Fruit fly (Drosophila melanogaster) whole organism, prepupa: ENCODE data around the gene CG9289.

Experiments
- Blimp-1 ChIP-seq: fragments of 200-800 bp; sonication (Bioruptor generic); optimal IDR thresholded peaks from 3 replicates; lab custom pipeline; 2017; ENCODE audit warnings: missing biosample characterization, missing genetic modification characterization, mild to moderate bottlenecking, moderate library complexity, missing genetic modification reagents
- CG10631 ChIP-seq: fragments of 200-800 bp; sonication (Bioruptor generic); optimal IDR thresholded peaks from 2 replicates; lab custom pipeline; 2016; ENCODE audit warnings: missing biosample characterization, missing genetic modification characterization
- CG11294 ChIP-seq: fragments of 200-800 bp; sonication (Bioruptor generic); IDR thresholded peaks from 2 replicates; pipeline ENCODE4 v1.3.6; 2022; ENCODE audit warnings: missing biosample characterization, missing genetic modification characterization
- CG11762 ChIP-seq: fragments of 200-800 bp; sonication (Bioruptor generic); optimal IDR thresholded peaks from 3 replicates; lab custom pipeline; 2016; ENCODE audit warnings: missing biosample characterization, missing genetic modification characterization; ENCODE audit not compliant: insufficient read depth
- CG11902 ChIP-seq: fragments of 200-800 bp; sonication (Bioruptor generic); optimal IDR thresholded peaks from 3 replicates; lab custom pipeline; 2016; ENCODE audit warnings: missing biosample characterization, missing genetic modification characterization
- CG15336 ChIP-seq: fragments of 200-800 bp; sonication (Bioruptor generic); IDR thresholded peaks from 2 replicates; pipeline ENCODE4 v1.3.6; 2022; ENCODE audit warnings: missing biosample characterization, missing genetic modification characterization
- CG1621 ChIP-seq: fragments of 200-800 bp; sonication (Bioruptor generic); optimal IDR thresholded peaks from 3 replicates; lab custom pipeline; 2018; ENCODE audit warnings: missing biosample characterization, mild to moderate bottlenecking, missing genetic modification characterization
- CG16779 ChIP-seq: fragments of 200-800 bp; sonication (Bioruptor generic); optimal IDR thresholded peaks from 3 replicates; lab custom pipeline; 2017; ENCODE audit warnings: missing biosample characterization, mild to moderate bottlenecking, missing genetic modification characterization
- CG3032 ChIP-seq: fragments of 200-800 bp; optimal IDR thresholded peaks from 2 replicates; lab custom pipeline; 2019; ENCODE audit warnings: missing biosample characterization, mild to moderate bottlenecking, missing genetic modification characterization, moderate library complexity
- CG34406 ChIP-seq: fragments of 200-800 bp; sonication (Bioruptor generic); optimal IDR thresholded peaks from 3 replicates; lab custom pipeline; 2016; ENCODE audit warnings: missing biosample characterization, missing genetic modification characterization
- CG3919 ChIP-seq: fragments of 200-800 bp; sonication (Bioruptor generic); optimal IDR thresholded peaks from 3 replicates; lab custom pipeline; 2016; ENCODE audit warnings: missing biosample characterization, missing genetic modification characterization
- CG4318 ChIP-seq: fragments of 200-800 bp; sonication (Bioruptor generic); optimal IDR thresholded peaks from 3 replicates; lab custom pipeline; 2017; ENCODE audit warnings: missing biosample characterization, mild to moderate bottlenecking, missing genetic modification characterization
- CG6163 ChIP-seq: fragments of 200-800 bp; sonication (Bioruptor generic); IDR thresholded peaks from 3 replicates; pipeline ENCODE4 v1.3.6; 2022; ENCODE audit warnings: missing biosample characterization, missing genetic modification characterization
- CG6276 ChIP-seq: fragments of 200-800 bp; sonication (Bioruptor generic); optimal IDR thresholded peaks from 2 replicates; lab custom pipeline; 2017; ENCODE audit warnings: missing biosample characterization, mild to moderate bottlenecking, missing genetic modification characterization
- CG6792 ChIP-seq: fragments of 200-800 bp; sonication (Bioruptor generic); optimal IDR thresholded peaks from 3 replicates; lab custom pipeline; 2016; ENCODE audit warnings: missing biosample characterization, missing genetic modification characterization
- CG6808 ChIP-seq: fragments of 200-800 bp; sonication (Bioruptor generic); optimal IDR thresholded peaks from 3 replicates; lab custom pipeline; 2017; ENCODE audit warnings: missing biosample characterization, missing genetic modification characterization, mild to moderate bottlenecking, moderate library complexity, missing genetic modification reagents
- CG6854 ChIP-seq: fragments of 200-800 bp; sonication (Bioruptor generic); optimal IDR thresholded peaks from 2 replicates; lab custom pipeline; 2017; ENCODE audit warnings: missing biosample characterization, mild to moderate bottlenecking, missing genetic modification characterization
- CG7368 ChIP-seq: fragments of 200-800 bp; sonication (Bioruptor generic); optimal IDR thresholded peaks from 3 replicates; lab custom pipeline; 2016; ENCODE audit warnings: missing biosample characterization, missing genetic modification characterization
- CG8119 ChIP-seq: fragments of 200-800 bp; sonication (Bioruptor generic); IDR thresholded peaks from 3 replicates; pipeline ENCODE4 v1.3.6; 2022; ENCODE audit warnings: missing biosample characterization, missing genetic modification characterization
- CG8632 ChIP-seq: fragments of 200-800 bp; sonication (Bioruptor generic); optimal IDR thresholded peaks from 3 replicates; lab custom pipeline; 2016; ENCODE audit warnings: missing biosample characterization, missing genetic modification characterization
- CG9139 ChIP-seq: fragments of 200-800 bp; sonication (Bioruptor generic); optimal IDR thresholded peaks from 3 replicates; lab custom pipeline; 2017; ENCODE audit warnings: missing biosample characterization, mild to moderate bottlenecking, missing genetic modification characterization
- Eip75B ChIP-seq: fragments of 200-800 bp; sonication (Bioruptor generic); optimal IDR thresholded peaks from 3 replicates; lab custom pipeline; 2016; ENCODE audit warnings: missing biosample characterization, missing genetic modification characterization
- Eip78C ChIP-seq: fragments of 200-800 bp; sonication (Bioruptor generic); peaks from one replicate; lab custom pipeline; 2016; ENCODE audit warnings: missing biosample characterization, missing genetic modification characterization
- Eip93F ChIP-seq: fragments of 200-800 bp; sonication (Bioruptor generic); optimal IDR thresholded peaks from 2 replicates; lab custom pipeline; 2016; ENCODE audit warnings: missing biosample characterization, mild to moderate bottlenecking, missing genetic modification characterization
- Ets21C ChIP-seq: fragments of 200-800 bp; sonication (Bioruptor generic); optimal IDR thresholded peaks from 3 replicates; lab custom pipeline; 2016; ENCODE audit warnings: missing biosample characterization, missing genetic modification characterization
- Gug ChIP-seq: fragments of 200-800 bp; sonication (Bioruptor generic); IDR thresholded peaks from 2 replicates; pipeline ENCODE4 v1.3.6; 2022; ENCODE audit warnings: missing biosample characterization, missing genetic modification characterization
- Hr39 ChIP-seq: fragments of 200-800 bp; sonication (Bioruptor generic); optimal IDR thresholded peaks from 2 replicates; lab custom pipeline; 2016; ENCODE audit warnings: missing biosample characterization, missing genetic modification characterization
- Hr4 ChIP-seq: fragments of 200-800 bp; sonication (Bioruptor generic); optimal IDR thresholded peaks from 3 replicates; lab custom pipeline; 2016; ENCODE audit warnings: missing biosample characterization, missing genetic modification characterization
- Lpt ChIP-seq: fragments of 200-800 bp; sonication (Bioruptor generic); optimal IDR thresholded peaks from 3 replicates; lab custom pipeline; 2016; ENCODE audit warnings: missing biosample characterization, missing genetic modification characterization
- Met ChIP-seq: fragments of 200-800 bp; sonication (Bioruptor generic); optimal IDR thresholded peaks from 3 replicates; lab custom pipeline; 2016; ENCODE audit warnings: missing biosample characterization, missing genetic modification characterization
- OdsH ChIP-seq: fragments of 200-800 bp; sonication (Bioruptor generic); optimal IDR thresholded peaks from 3 replicates; lab custom pipeline; 2016; ENCODE audit warnings: missing biosample characterization, missing genetic modification characterization
- Smox ChIP-seq: fragments of 200-800 bp; sonication (Bioruptor generic); optimal IDR thresholded peaks from 3 replicates; lab custom pipeline; 2016; ENCODE audit warnings: missing biosample characterization, missing genetic modification characterization
- Sox102F ChIP-seq: fragments of 200-800 bp; sonication (Bioruptor generic); optimal IDR thresholded peaks from 2 replicates; lab custom pipeline; 2016; ENCODE audit warnings: missing biosample characterization, mild to moderate bottlenecking, missing genetic modification characterization
- Sox14 ChIP-seq: fragments of 200-800 bp; sonication (Bioruptor generic); optimal IDR thresholded peaks from 3 replicates; lab custom pipeline; 2016; ENCODE audit warnings: missing biosample characterization, missing genetic modification characterization
- achi ChIP-seq: fragments of 200-800 bp; sonication (Bioruptor generic); optimal IDR thresholded peaks from 3 replicates; lab custom pipeline; 2016; ENCODE audit warnings: missing biosample characterization, missing genetic modification characterization
- cyc ChIP-seq: fragments of 200-800 bp; sonication (Bioruptor generic); optimal IDR thresholded peaks from 3 replicates; lab custom pipeline; 2016; ENCODE audit warnings: missing biosample characterization, missing genetic modification characterization
- dac ChIP-seq: fragments of 200-800 bp; sonication (Bioruptor generic); optimal IDR thresholded peaks from 2 replicates; lab custom pipeline; 2017; ENCODE audit warnings: missing biosample characterization, mild to moderate bottlenecking, missing genetic modification characterization
- eg ChIP-seq: fragments of 200-800 bp; sonication (Bioruptor generic); IDR thresholded peaks from 3 replicates; pipeline ENCODE4 v1.3.6; 2022; ENCODE audit warnings: missing biosample characterization, missing genetic modification characterization
- esn ChIP-seq: fragments of 200-800 bp; sonication (Bioruptor generic); optimal IDR thresholded peaks from 2 replicates; lab custom pipeline; 2016; ENCODE audit warnings: missing biosample characterization, mild to moderate bottlenecking, missing genetic modification characterization, moderate library complexity
- fd59A ChIP-seq: fragments of 200-800 bp; sonication (Bioruptor generic); optimal IDR thresholded peaks from 2 replicates; lab custom pipeline; 2017; ENCODE audit warnings: missing biosample characterization, mild to moderate bottlenecking, missing genetic modification characterization, missing genetic modification reagents
- fkh ChIP-seq: fragments of 200-800 bp; sonication (Bioruptor generic); optimal IDR thresholded peaks from 3 replicates; lab custom pipeline; 2017; ENCODE audit warnings: missing biosample characterization, mild to moderate bottlenecking, missing genetic modification characterization, moderate library complexity
- lz ChIP-seq: fragments of 200-800 bp; sonication (Bioruptor generic); optimal IDR thresholded peaks from 3 replicates; lab custom pipeline; 2016; ENCODE audit warnings: missing biosample characterization, missing genetic modification characterization
- pdm3 ChIP-seq: fragments of 200-800 bp; sonication (Bioruptor generic); optimal IDR thresholded peaks from 3 replicates; lab custom pipeline; 2016; ENCODE audit warnings: missing biosample characterization, missing genetic modification characterization
- spab ChIP-seq: fragments of 200-800 bp; sonication (Bioruptor generic); optimal IDR thresholded peaks from 2 replicates; lab custom pipeline; 2017; ENCODE audit warnings: missing biosample characterization, mild to moderate bottlenecking, missing genetic modification characterization, missing genetic modification reagents
- svp ChIP-seq: fragments of 200-800 bp; sonication (Bioruptor generic); peaks from one replicate; lab custom pipeline; 2016; ENCODE audit warnings: missing biosample characterization, missing genetic modification characterization
- topi ChIP-seq: fragments of 200-800 bp; sonication (Bioruptor generic); optimal IDR thresholded peaks from 3 replicates; lab custom pipeline; 2016; ENCODE audit warnings: missing biosample characterization, missing genetic modification characterization
- vri ChIP-seq: fragments of 200-800 bp; sonication (Bioruptor generic); optimal IDR thresholded peaks from 3 replicates; lab custom pipeline; 2016; ENCODE audit warnings: missing biosample characterization, mild to moderate bottlenecking, missing genetic modification characterization

Gene CG9289

DNA sequence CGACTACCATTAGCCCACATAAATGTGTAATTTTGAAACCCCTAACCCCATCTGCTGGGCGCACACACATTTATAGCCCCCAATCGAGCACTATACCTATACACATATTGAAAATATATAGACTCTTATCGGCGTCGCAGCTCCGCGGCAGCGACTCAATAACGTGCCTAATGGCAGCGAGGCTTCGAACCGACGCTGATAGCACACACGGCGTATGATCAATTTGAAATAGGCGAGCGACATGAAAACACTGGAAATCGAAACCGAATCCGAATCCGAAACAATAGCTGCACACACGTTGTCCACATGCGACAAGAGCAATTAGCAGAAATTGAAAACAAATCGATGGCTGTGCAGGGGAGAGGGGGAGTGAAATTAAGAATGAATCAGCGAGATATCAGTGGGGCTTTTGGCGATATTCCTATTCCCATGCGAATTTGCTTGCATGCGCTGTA, 10.1 kb upstream of the CG9289 start:
- TF ChIP-seq CG11902 (GFP tag; lab: Kevin White, UChicago) (no peak), eg (GFP tag; lab: Robert Waterston, UW) (no peak), Smox (GFP tag; lab: Kevin White, UChicago) (no peak), CG16779 (no peak), pdm3 (no peak), Eip93F (peak; percentile 70), CG6276 (GFP tag; lab: Kevin White, UChicago) (no peak), CG34406 (GFP tag; lab: Kevin White, UChicago) (no peak), svp (GFP tag; lab: Kevin White, UChicago) (peak; percentile 78), Gug (GFP tag; lab: Robert Waterston, UW) (no peak), Eip75B (GFP tag; lab: Kevin White, UChicago) (no peak), CG8119 (no peak), Blimp-1 (GFP tag; lab: Kevin White, UChicago) (no peak), CG3032 (no peak), vri (peak; percentile 79), CG11294 (GFP tag; lab: Robert Waterston, UW) (no peak), Lpt (no peak), CG11762 (no peak), fkh (GFP tag; lab: Kevin White, UChicago) (peak; percentile 35), CG10631 (GFP tag; lab: Kevin White, UChicago) (no peak), Eip78C (GFP tag; lab: Kevin White, UChicago) (no peak), CG15336 (GFP tag; lab: Robert Waterston, UW) (peak; percentile 8; the same call in 1 of the 2 replicates)

DNA sequence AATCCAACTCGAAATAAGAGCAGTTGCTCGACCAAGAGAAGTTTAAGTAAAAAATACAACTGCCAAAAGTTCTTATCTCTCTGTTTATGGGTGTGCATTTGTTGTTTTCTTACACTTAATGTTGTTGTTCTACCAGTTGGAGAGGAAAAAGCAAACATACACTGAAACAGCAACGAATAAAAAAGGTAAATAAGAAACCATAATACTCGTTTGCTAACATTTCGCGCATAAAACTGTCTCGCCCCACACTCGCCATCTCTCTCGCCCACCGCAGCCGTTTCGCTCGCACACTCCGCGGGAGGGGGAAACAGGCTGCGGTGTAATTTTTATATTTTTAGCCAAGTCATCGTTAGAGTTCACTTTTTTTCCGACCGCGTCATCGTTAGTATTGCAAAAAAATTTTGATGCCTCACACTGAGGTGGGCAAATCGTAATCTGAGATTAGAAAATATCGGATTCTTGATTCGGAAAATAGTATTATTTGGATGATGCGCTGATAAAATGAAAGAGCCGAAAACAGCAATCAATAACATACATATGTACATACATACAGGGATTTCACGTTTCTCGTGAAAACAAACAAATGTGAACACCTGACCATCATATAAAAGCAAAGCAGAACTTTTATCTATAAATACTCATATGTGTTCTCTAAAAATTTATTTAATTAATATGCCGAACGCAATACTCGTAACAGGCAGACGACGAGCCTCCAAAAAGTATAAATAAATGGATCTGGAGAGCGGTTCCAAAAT, 8.4 kb upstream of the CG9289 start:
- TF ChIP-seq CG3919 (GFP tag; lab: Kevin White, UChicago): peak; percentile 22
- no peak for TF ChIP-seq OdsH (GFP tag; lab: Kevin White, UChicago)
- TF ChIP-seq CG1621: no peak
- peak; percentile 7 for TF ChIP-seq topi (GFP tag; lab: Kevin White, UChicago)
- TF ChIP-seq esn (GFP tag; lab: Kevin White, UChicago): peak; percentile 47
- no peak for TF ChIP-seq cyc (GFP tag; lab: Kevin White, UChicago)
- peak; percentile 8 for TF ChIP-seq achi (GFP tag; lab: Kevin White, UChicago)
- TF ChIP-seq CG11294 (GFP tag; lab: Robert Waterston, UW): no peak
- TF ChIP-seq CG34406 (GFP tag; lab: Kevin White, UChicago): no peak
- TF ChIP-seq CG11762: no peak
- TF ChIP-seq spab (GFP tag; lab: Kevin White, UChicago): no peak
- TF ChIP-seq Ets21C (GFP tag; lab: Kevin White, UChicago): no peak
- TF ChIP-seq fkh (GFP tag; lab: Kevin White, UChicago): peak; percentile 94
- no peak for TF ChIP-seq Hr39 (GFP tag; lab: Kevin White, UChicago)
- peak; percentile 15 for TF ChIP-seq Lpt
- 0 out of 3 replicates have a peak, but pooled peaks have one; percentile 43 for TF ChIP-seq CG6163 (GFP tag; lab: Robert Waterston, UW)
- no peak for TF ChIP-seq CG9139 (GFP tag; lab: Kevin White, UChicago)
- TF ChIP-seq Smox (GFP tag; lab: Kevin White, UChicago): peak; percentile 38
- TF ChIP-seq vri: peak; percentile 83
- TF ChIP-seq CG7368 (GFP tag; lab: Kevin White, UChicago): no peak
- TF ChIP-seq Eip75B (GFP tag; lab: Kevin White, UChicago): no peak
- peak; percentile 80 for TF ChIP-seq svp (GFP tag; lab: Kevin White, UChicago)
- peak; percentile 52; the same call in 1 of the 3 replicates for TF ChIP-seq eg (GFP tag; lab: Robert Waterston, UW)
- TF ChIP-seq Sox102F (GFP tag; lab: Kevin White, UChicago): peak; percentile 21
- TF ChIP-seq lz (GFP tag; lab: Kevin White, UChicago): peak; percentile 8
- no peak for TF ChIP-seq Hr4 (GFP tag; lab: Kevin White, UChicago)
- no peak for TF ChIP-seq dac (GFP tag; lab: Kevin White, UChicago)
- TF ChIP-seq CG6792: no peak
- no peak for TF ChIP-seq CG8632 (GFP tag; lab: Kevin White, UChicago)
- no peak for TF ChIP-seq CG4318 (GFP tag; lab: Kevin White, UChicago)
- no peak for TF ChIP-seq fd59A (GFP tag; lab: Kevin White, UChicago)
- no peak for TF ChIP-seq Eip93F
- TF ChIP-seq CG6854 (GFP tag; lab: Kevin White, UChicago): peak; percentile 31
- peak; percentile 8 for TF ChIP-seq Sox14 (GFP tag; lab: Kevin White, UChicago)
- peak; percentile 58 for TF ChIP-seq Eip78C (GFP tag; lab: Kevin White, UChicago)
- no peak for TF ChIP-seq CG6808 (GFP tag; lab: Kevin White, UChicago)
- TF ChIP-seq CG16779: no peak
- TF ChIP-seq Met: peak; percentile 12
- no peak for TF ChIP-seq Gug (GFP tag; lab: Robert Waterston, UW)
- TF ChIP-seq CG8119: peak; percentile 17; the same call in 1 of the 3 replicates
